Fruit fly (Drosophila melanogaster): ENCODE data around the gene CG10657.

- no peak for TF ChIP-seq Hr96 (GFP tag; optimal IDR thresholded peaks at IDR 0.05)
- TF ChIP-seq cic (GFP tag; optimal IDR thresholded peaks at IDR 0.05), result no peak
- peak; percentile 15 for TF ChIP-seq bab1 (GFP tag; optimal IDR thresholded peaks at IDR 0.05)
- TF ChIP-seq cnc (optimal IDR thresholded peaks at IDR 0.05), result no peak
- no peak for TF ChIP-seq kay (GFP tag; ENCODE audit: borderline replicate concordance)
- no peak for TF ChIP-seq CG5204 (GFP tag; optimal IDR thresholded peaks at IDR 0.05)
- no peak for TF ChIP-seq ovo (GFP tag; optimal IDR thresholded peaks at IDR 0.05)
- TF ChIP-seq CG1620 (GFP tag; optimal IDR thresholded peaks at IDR 0.05), result no peak
- no peak for TF ChIP-seq pad (GFP tag; optimal IDR thresholded peaks at IDR 0.05)
- no peak for TF ChIP-seq CG7101 (tag; optimal IDR thresholded peaks at IDR 0.05)
- TF ChIP-seq CG12768 (GFP tag; optimal IDR thresholded peaks at IDR 0.05), result no peak
Observed at dm6 chr3L:12471471-12471978, 25.5 kb downstream of the CG10657 start, which contains the start of gene CG10616.
